Fruit fly (Drosophila melanogaster) whole organism, embryonic: ENCODE results near the gene CG12773.

Experiments used
- Bdp1 ChIP-seq: fragments of 200-800 bp; sonication (Bioruptor generic); optimal IDR thresholded peaks from 3 replicates; lab custom pipeline; 2016; ENCODE audit warnings: missing biosample characterization, missing genetic modification characterization
- Bgb ChIP-seq: fragments of 200-800 bp; sonication (Bioruptor generic); IDR thresholded peaks from 2 replicates; pipeline ENCODE4 v1.3.6; 2022; ENCODE audit warnings: missing biosample characterization, missing genetic modification characterization; ENCODE audit not compliant: partially characterized antibody
- CG10462 ChIP-seq: fragments of 200-800 bp; sonication (Bioruptor generic); optimal IDR thresholded peaks from 2 replicates; lab custom pipeline; 2016; ENCODE audit warnings: missing biosample characterization, missing genetic modification characterization
- CG11456 ChIP-seq: fragments of 200-800 bp; sonication (Bioruptor generic); IDR thresholded peaks from 3 replicates; pipeline ENCODE4 v1.3.6; 2022; ENCODE audit warnings: missing biosample characterization, missing genetic modification characterization
- CG12071 ChIP-seq: fragments of 200-800 bp; sonication (Bioruptor generic); optimal IDR thresholded peaks from 3 replicates; lab custom pipeline; 2018; ENCODE audit warnings: missing biosample characterization, mild to moderate bottlenecking, missing genetic modification characterization
- CG12769 ChIP-seq: fragments of 200-800 bp; sonication (Bioruptor generic); optimal IDR thresholded peaks from 2 replicates; lab custom pipeline; 2019; ENCODE audit warnings: missing biosample characterization, mild to moderate bottlenecking, missing genetic modification characterization, moderate library complexity
- CG13624 ChIP-seq: fragments of 200-800 bp; sonication (Bioruptor generic); optimal IDR thresholded peaks from 2 replicates; lab custom pipeline; 2016; ENCODE audit warnings: missing biosample characterization, missing genetic modification characterization
- CG14667 ChIP-seq: fragments of 200-800 bp; sonication (Bioruptor generic); IDR thresholded peaks from 2 replicates; pipeline ENCODE4 v1.3.6; 2022; ENCODE audit warnings: missing biosample characterization, missing genetic modification characterization
- CG15514 ChIP-seq: fragments of 200-800 bp; sonication (Bioruptor generic); optimal IDR thresholded peaks from 3 replicates; lab custom pipeline; 2017; ENCODE audit warnings: missing biosample characterization, missing genetic modification characterization, mild to moderate bottlenecking, moderate library complexity, missing genetic modification reagents
- CG16779 ChIP-seq: fragments of 200-800 bp; sonication (Bioruptor generic); IDR thresholded peaks from 2 replicates; pipeline ENCODE4 v1.3.6; 2022; ENCODE audit warnings: missing biosample characterization, missing genetic modification characterization
- CG17568 ChIP-seq: fragments of 200-800 bp; sonication (Bioruptor generic); optimal IDR thresholded peaks from 2 replicates; lab custom pipeline; 2018; ENCODE audit warnings: missing biosample characterization, mild to moderate bottlenecking, missing genetic modification characterization, moderate library complexity
- CG17912 ChIP-seq: fragments of 200-800 bp; sonication (Bioruptor generic); optimal IDR thresholded peaks from 2 replicates; lab custom pipeline; 2018; ENCODE audit warnings: missing biosample characterization, mild to moderate bottlenecking, missing genetic modification characterization
- CG2129 ChIP-seq: fragments of 200-800 bp; sonication (Bioruptor generic); IDR thresholded peaks from 2 replicates; pipeline ENCODE4 v1.3.6; 2022; ENCODE audit warnings: missing biosample characterization, missing genetic modification characterization; ENCODE audit not compliant: partially characterized antibody
- CG30431 ChIP-seq: fragments of 200-800 bp; sonication (Bioruptor generic); optimal IDR thresholded peaks from 2 replicates; lab custom pipeline; 2017; ENCODE audit warnings: missing biosample characterization, missing genetic modification characterization
- CG31365 ChIP-seq: fragments of 200-800 bp; sonication (Bioruptor generic); optimal IDR thresholded peaks from 2 replicates; lab custom pipeline; 2018; ENCODE audit warnings: missing biosample characterization, mild to moderate bottlenecking, missing genetic modification characterization
- CG32767 ChIP-seq: fragments of 200-800 bp; sonication (Bioruptor generic); IDR thresholded peaks from 2 replicates; pipeline ENCODE4 v1.3.6; 2022; ENCODE audit warnings: missing biosample characterization, missing genetic modification characterization
- CG3281 ChIP-seq: fragments of 200-800 bp; sonication (Bioruptor generic); optimal IDR thresholded peaks from 3 replicates; lab custom pipeline; 2017; ENCODE audit warnings: missing biosample characterization, mild to moderate bottlenecking, missing genetic modification characterization
- CG33557 ChIP-seq: fragments of 200-800 bp; sonication (Bioruptor generic); optimal IDR thresholded peaks from 2 replicates; lab custom pipeline; 2019; ENCODE audit warnings: missing biosample characterization, mild to moderate bottlenecking, missing genetic modification characterization, moderate library complexity
- CG6813 ChIP-seq: fragments of 200-800 bp; sonication (Bioruptor generic); optimal IDR thresholded peaks from 2 replicates; lab custom pipeline; 2017; ENCODE audit warnings: missing biosample characterization, missing genetic modification characterization, mild to moderate bottlenecking, moderate library complexity, missing genetic modification reagents
- CG7745 ChIP-seq: fragments of 200-800 bp; sonication (Bioruptor generic); optimal IDR thresholded peaks from 2 replicates; lab custom pipeline; 2018; ENCODE audit warnings: missing biosample characterization, mild to moderate bottlenecking, missing genetic modification characterization, moderate library complexity
- CG8281 ChIP-seq: fragments of 200-800 bp; sonication (Bioruptor generic); optimal IDR thresholded peaks from 2 replicates; lab custom pipeline; 2018; ENCODE audit warnings: missing biosample characterization, mild to moderate bottlenecking, missing genetic modification characterization, moderate library complexity
- CG8290 ChIP-seq, 3 experiments: fragments of 200-800 bp; sonication (Bioruptor generic); optimal IDR thresholded peaks; 2 replicates each; lab custom pipeline; 2016 to 2019; ENCODE audit warnings: missing biosample characterization in 3 of 3, missing genetic modification characterization in 3 of 3, mild to moderate bottlenecking in 2 of 3, moderate library complexity in 1 of 3
- CG9215 ChIP-seq: fragments of 200-800 bp; sonication (Bioruptor generic); IDR thresholded peaks from 2 replicates; pipeline ENCODE4 v1.3.6; 2022; ENCODE audit warnings: missing biosample characterization, missing genetic modification characterization
- CG9876 ChIP-seq: fragments of 200-800 bp; sonication (Bioruptor generic); optimal IDR thresholded peaks from 2 replicates; lab custom pipeline; 2016; ENCODE audit warnings: missing biosample characterization, missing genetic modification characterization
- Fer1 ChIP-seq: fragments of 200-800 bp; sonication (Bioruptor generic); optimal IDR thresholded peaks from 2 replicates; lab custom pipeline; 2017; ENCODE audit warnings: missing biosample characterization, mild to moderate bottlenecking, missing genetic modification characterization
- Hmr ChIP-seq: fragments of 200-800 bp; sonication (Bioruptor generic); optimal IDR thresholded peaks from 3 replicates; lab custom pipeline; 2017; ENCODE audit warnings: mild to moderate bottlenecking, missing biosample characterization, missing genetic modification reagents, missing genetic modification characterization
- Mad ChIP-seq: fragments of 200-800 bp; sonication (Bioruptor generic); optimal IDR thresholded peaks from 2 replicates; lab custom pipeline; 2016; ENCODE audit warnings: missing biosample characterization, missing genetic modification characterization
- Max ChIP-seq: fragments of 200-800 bp; sonication (Bioruptor generic); optimal IDR thresholded peaks from 2 replicates; lab custom pipeline; 2016; ENCODE audit warnings: missing biosample characterization, mild to moderate bottlenecking, missing genetic modification characterization
- NK7.1 ChIP-seq: fragments of 200-800 bp; sonication (Bioruptor generic); optimal IDR thresholded peaks from 3 replicates; lab custom pipeline; 2016; ENCODE audit warnings: missing biosample characterization, missing genetic modification characterization
- Optix ChIP-seq: fragments of 200-800 bp; sonication (Bioruptor generic); IDR thresholded peaks from 3 replicates; pipeline ENCODE4 v1.3.6; 2022; ENCODE audit warnings: missing biosample characterization, missing genetic modification characterization
- Sry-δ ChIP-seq: fragments of 200-800 bp; sonication (Bioruptor generic); optimal IDR thresholded peaks from 2 replicates; lab custom pipeline; 2016; ENCODE audit warnings: missing biosample characterization, missing genetic modification characterization
- Taf1 ChIP-seq: fragments of 200-800 bp; sonication (Bioruptor generic); IDR thresholded peaks from 2 replicates; pipeline ENCODE4 v1.3.6; 2022; ENCODE audit warnings: missing biosample characterization, missing genetic modification characterization
- Trl ChIP-seq, 3 experiments: fragments of >200 bp in 2 of 3; fragments of 200-800 bp in 1 of 3; sonication (Bioruptor generic) in 1 of 3; optimal IDR thresholded peaks; 2 replicates in 1 of 3; 3 replicates in 2 of 3; lab custom pipeline; 2016 to 2017; ENCODE audit warnings: missing biosample characterization in 1 of 3, missing genetic modification characterization in 1 of 3
- Vsx1 ChIP-seq: fragments of 200-800 bp; sonication (Bioruptor generic); optimal IDR thresholded peaks from 2 replicates; lab custom pipeline; 2017; ENCODE audit warnings: missing biosample characterization, mild to moderate bottlenecking, missing genetic modification characterization, missing genetic modification reagents
- amos ChIP-seq: fragments of 200-800 bp; sonication (Bioruptor generic); IDR thresholded peaks from 2 replicates; pipeline ENCODE4 v1.3.6; 2022; ENCODE audit warnings: missing biosample characterization, missing genetic modification characterization; ENCODE audit not compliant: partially characterized antibody
- cas ChIP-seq: fragments of 200-800 bp; sonication (Bioruptor generic); IDR thresholded peaks from 2 replicates; pipeline ENCODE4 v1.3.6; 2022; ENCODE audit warnings: missing biosample characterization, missing genetic modification characterization
- caup ChIP-seq: fragments of 200-800 bp; sonication (Bioruptor generic); optimal IDR thresholded peaks from 3 replicates; lab custom pipeline; 2017; ENCODE audit warnings: missing biosample characterization, mild to moderate bottlenecking, missing genetic modification characterization, moderate library complexity; ENCODE audit not compliant: severe bottlenecking
- croc ChIP-seq: fragments of 200-800 bp; sonication (Bioruptor generic); conservative IDR thresholded peaks from 3 replicates; pipeline ENCODE4 v1.3.6; 2022; ENCODE audit warnings: missing biosample characterization, missing genetic modification characterization
- ftz-f1 ChIP-seq: fragments of 200-800 bp; sonication (Bioruptor generic); optimal IDR thresholded peaks from 2 replicates; lab custom pipeline; 2016; ENCODE audit warnings: missing biosample characterization, missing genetic modification characterization
- gcm ChIP-seq: fragments of 200-800 bp; sonication (Bioruptor generic); optimal IDR thresholded peaks from 2 replicates; lab custom pipeline; 2019; ENCODE audit warnings: missing biosample characterization, mild to moderate bottlenecking, missing genetic modification characterization, moderate library complexity
- h ChIP-seq: fragments of >200 bp; optimal IDR thresholded peaks from 2 replicates; lab custom pipeline; 2017
- jing ChIP-seq: fragments of 200-800 bp; sonication (Bioruptor generic); optimal IDR thresholded peaks from 2 replicates; lab custom pipeline; 2018; ENCODE audit warnings: missing biosample characterization, mild to moderate bottlenecking, missing genetic modification characterization
- klu ChIP-seq: fragments of 200-800 bp; sonication (Bioruptor generic); IDR thresholded peaks from 2 replicates; pipeline ENCODE4 v1.3.6; 2022; ENCODE audit warnings: missing biosample characterization, missing genetic modification characterization
- pita ChIP-seq: fragments of 200-800 bp; sonication (Bioruptor generic); optimal IDR thresholded peaks from 2 replicates; lab custom pipeline; 2017; ENCODE audit warnings: missing biosample characterization, mild to moderate bottlenecking, missing genetic modification characterization
- sisA ChIP-seq: fragments of 200-800 bp; sonication (Bioruptor generic); IDR thresholded peaks from 2 replicates; pipeline ENCODE4 v1.3.6; 2022; ENCODE audit warnings: missing biosample characterization, missing genetic modification characterization
- stc ChIP-seq: fragments of 200-800 bp; sonication (Bioruptor generic); IDR thresholded peaks from 2 replicates; pipeline ENCODE4 v1.3.6; 2022; ENCODE audit warnings: missing biosample characterization, missing genetic modification characterization
- ttk ChIP-seq: fragments of 200-800 bp; sonication (Bioruptor generic); IDR thresholded peaks from 2 replicates; pipeline ENCODE4 v2.1.2; 2022; ENCODE audit warnings: missing biosample characterization, missing genetic modification characterization
- usp ChIP-seq: fragments of >200 bp; optimal IDR thresholded peaks from 2 replicates; lab custom pipeline; 2017; ENCODE audit warnings: missing biosample characterization, missing genetic modification characterization

Gene CG12773

DNA sequence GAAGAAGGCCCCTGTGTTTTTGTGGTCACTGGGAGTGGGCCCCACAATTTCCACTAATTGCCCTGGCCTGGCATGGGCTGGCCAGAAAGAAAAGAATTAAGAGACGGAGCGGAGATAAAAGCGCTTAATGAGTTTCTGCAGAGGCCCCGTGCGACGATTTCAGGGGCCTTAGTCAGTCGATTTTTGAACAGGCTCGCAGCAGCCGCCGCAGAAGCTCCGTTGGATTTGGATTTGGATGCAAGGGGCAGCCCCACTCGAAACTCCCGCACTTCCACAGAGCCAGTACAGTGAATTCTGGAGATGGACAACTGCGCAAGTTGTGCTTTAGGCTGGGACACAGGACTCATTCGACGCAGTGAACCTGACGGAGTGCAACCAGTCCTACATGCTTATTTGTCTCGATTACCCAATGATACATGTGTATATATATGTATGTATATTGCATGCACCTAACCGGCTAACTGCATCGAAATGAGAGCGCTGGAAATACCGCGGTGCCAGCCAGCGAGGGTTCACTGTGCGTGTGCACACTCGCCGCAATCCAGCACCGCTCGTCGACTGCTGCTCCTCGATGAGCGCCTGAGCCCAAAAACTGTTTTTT lies 44.8 kb upstream of the CG12773 start (continued):
- TF ChIP-seq CG17912 (GFP tag; lab: Kevin White, UChicago): no peak
- TF ChIP-seq CG31365 (tag; lab: Kevin White, UChicago): no peak
- peak; percentile 55 for TF ChIP-seq CG3281
- no peak for TF ChIP-seq amos
- TF ChIP-seq Fer1 (GFP tag; lab: Kevin White, UChicago): peak; percentile 57
- peak; percentile 50 for TF ChIP-seq Bdp1
- TF ChIP-seq CG13624: peak; percentile 10
- TF ChIP-seq CG10462: peak; percentile 6
- TF ChIP-seq klu: peak; percentile 32; the same call in 1 of the 2 replicates
- TF ChIP-seq Vsx1 (GFP tag; lab: Kevin White, UChicago): no peak
- TF ChIP-seq ttk (GFP tag; lab: Robert Waterston, UW): peak; percentile 26; the same call in 1 of the 2 replicates
- no peak for TF ChIP-seq Mad
- no peak for TF ChIP-seq CG7745
- 0 out of 2 replicates have a peak, but pooled peaks have one; percentile 44 for TF ChIP-seq CG14667 (GFP tag; lab: Robert Waterston, UW)
- peak; percentile 57 for TF ChIP-seq CG30431
- no peak for TF ChIP-seq CG16779
- TF ChIP-seq Bgb (GFP tag; lab: Robert Waterston, UW): no peak
- no peak for TF ChIP-seq CG2129 (GFP tag; lab: Robert Waterston, UW)
- TF ChIP-seq gcm (GFP tag; lab: Kevin White, UChicago): peak; percentile 2
- TF ChIP-seq cas (GFP tag; lab: Robert Waterston, UW): no peak
- peak; percentile 29; the same call in 1 of the 2 replicates for TF ChIP-seq stc (GFP tag; lab: Robert Waterston, UW)
- TF ChIP-seq CG12071 (GFP tag; lab: Kevin White, UChicago): peak; percentile 36
- TF ChIP-seq CG12769 (tag; lab: Kevin White, UChicago): no peak
- TF ChIP-seq sisA (GFP tag; lab: Robert Waterston, UW): peak; percentile 84
- TF ChIP-seq usp (GFP tag; lab: Kevin White, UChicago): no peak
- TF ChIP-seq CG9215: peak; percentile 74
- TF ChIP-seq CG11456 (GFP tag; lab: Robert Waterston, UW): peak; percentile 61; the same call in 2 of the 3 replicates
- peak; percentile 56 for TF ChIP-seq Max
- peak; percentile 42 for TF ChIP-seq CG15514 (GFP tag; lab: Kevin White, UChicago)
- no peak for TF ChIP-seq CG33557
- no peak for TF ChIP-seq ftz-f1 (GFP tag; lab: Kevin White, UChicago)
- TF ChIP-seq CG8290 (GFP tag; optimal IDR thresholded peaks at IDR 0.05; lab: Kevin White, UChicago): peak; percentile 11
- peak in 1 of 2 experiments; percentile 89 for TF ChIP-seq CG8290 (tag; optimal IDR thresholded peaks at IDR 0.05; lab: Kevin White, UChicago)
- peak; percentile 71 for TF ChIP-seq Hmr
- peak; percentile 66 for TF ChIP-seq caup (GFP tag; lab: Kevin White, UChicago)
- peak; percentile 63; the same call in 1 of the 2 replicates for TF ChIP-seq CG32767
- TF ChIP-seq Trl (optimal IDR thresholded peaks at IDR 0.05; lab: Kevin White, UChicago): no peak
- TF ChIP-seq Trl (GFP tag; optimal IDR thresholded peaks at IDR 0.05; lab: Kevin White, UChicago): peak; percentile 38
- TF ChIP-seq NK7.1 (GFP tag; lab: Kevin White, UChicago): no peak
- peak; percentile 45 for TF ChIP-seq CG6813 (GFP tag; lab: Kevin White, UChicago)
- no peak for TF ChIP-seq Sry-δ (GFP tag; lab: Kevin White, UChicago)
- TF ChIP-seq CG17568 (GFP tag; lab: Kevin White, UChicago): no peak
- peak; percentile 57 for TF ChIP-seq croc (GFP tag; lab: Robert Waterston, UW)
- TF ChIP-seq CG8281 (tag; lab: Kevin White, UChicago): no peak
- TF ChIP-seq CG9876: peak; percentile 19
- TF ChIP-seq pita (GFP tag; lab: Kevin White, UChicago): no peak
- no peak for TF ChIP-seq h (lab: Kevin White, UChicago)
- peak; percentile 48; the same call in 1 of the 2 replicates for TF ChIP-seq Taf1 (GFP tag; lab: Robert Waterston, UW)
- TF ChIP-seq jing (GFP tag; lab: Kevin White, UChicago): peak; percentile 40
- TF ChIP-seq Optix (GFP tag; lab: Robert Waterston, UW): peak; percentile 75
